Fruit fly (Drosophila melanogaster) whole organism, embryonic: ENCODE data around the gene RunxB.

Experiments used
- CG10654 ChIP-seq: fragments of 200-800 bp; sonication (Bioruptor generic); optimal IDR thresholded peaks from 2 replicates; lab custom pipeline; 2016; ENCODE audit warnings: missing biosample characterization, missing genetic modification characterization
- CG10979 ChIP-seq: fragments of 200-800 bp; sonication (Bioruptor generic); optimal IDR thresholded peaks from 2 replicates; lab custom pipeline; 2018; ENCODE audit warnings: missing biosample characterization, mild to moderate bottlenecking, missing genetic modification characterization, moderate library complexity
- CG11504 ChIP-seq: fragments of 200-800 bp; sonication (Bioruptor generic); optimal IDR thresholded peaks from 3 replicates; lab custom pipeline; 2019; ENCODE audit warnings: missing biosample characterization, mild to moderate bottlenecking, missing genetic modification characterization, moderate library complexity
- CG12104 ChIP-seq: fragments of 200-800 bp; sonication (Bioruptor generic); optimal IDR thresholded peaks from 3 replicates; lab custom pipeline; 2016; ENCODE audit warnings: missing biosample characterization, missing genetic modification characterization
- CG1233 ChIP-seq: fragments of 200-800 bp; sonication (Bioruptor generic); optimal IDR thresholded peaks from 4 replicates; lab custom pipeline; 2018; ENCODE audit warnings: missing biosample characterization, mild to moderate bottlenecking, missing genetic modification characterization
- CG13424 ChIP-seq: fragments of 200-800 bp; sonication (Bioruptor generic); optimal IDR thresholded peaks from 2 replicates; lab custom pipeline; 2019; ENCODE audit warnings: missing biosample characterization, mild to moderate bottlenecking, missing genetic modification characterization, moderate library complexity
- CG13894 ChIP-seq: fragments of 200-800 bp; sonication (Bioruptor generic); optimal IDR thresholded peaks from 3 replicates; lab custom pipeline; 2018; ENCODE audit warnings: missing biosample characterization, mild to moderate bottlenecking, missing genetic modification characterization, moderate library complexity
- CG14014 ChIP-seq: fragments of 200-800 bp; sonication (Bioruptor generic); IDR thresholded peaks from 2 replicates; pipeline ENCODE4 v1.3.6; 2022; ENCODE audit warnings: missing biosample characterization, missing genetic modification characterization
- CG15514 ChIP-seq: fragments of 200-800 bp; sonication (Bioruptor generic); optimal IDR thresholded peaks from 3 replicates; lab custom pipeline; 2017; ENCODE audit warnings: missing biosample characterization, missing genetic modification characterization, mild to moderate bottlenecking, moderate library complexity, missing genetic modification reagents
- CG17328 ChIP-seq: fragments of 200-800 bp; sonication (Bioruptor generic); IDR thresholded peaks from 2 replicates; pipeline ENCODE4 v1.3.6; 2022; ENCODE audit warnings: missing biosample characterization, missing genetic modification characterization
- CG17359 ChIP-seq: fragments of 200-800 bp; sonication (Bioruptor generic); optimal IDR thresholded peaks from 3 replicates; lab custom pipeline; 2018; ENCODE audit warnings: missing biosample characterization, mild to moderate bottlenecking, missing genetic modification characterization, moderate library complexity
- CG17568 ChIP-seq: fragments of 200-800 bp; sonication (Bioruptor generic); optimal IDR thresholded peaks from 2 replicates; lab custom pipeline; 2018; ENCODE audit warnings: missing biosample characterization, mild to moderate bottlenecking, missing genetic modification characterization, moderate library complexity
- CG2712 ChIP-seq: fragments of 200-800 bp; optimal IDR thresholded peaks from 3 replicates; lab custom pipeline; 2019; ENCODE audit warnings: missing biosample characterization, mild to moderate bottlenecking, missing genetic modification characterization, moderate library complexity
- CG32767 ChIP-seq: fragments of 200-800 bp; sonication (Bioruptor generic); IDR thresholded peaks from 2 replicates; pipeline ENCODE4 v1.3.6; 2022; ENCODE audit warnings: missing biosample characterization, missing genetic modification characterization
- CG3847 ChIP-seq: fragments of 200-800 bp; sonication (Bioruptor generic); IDR thresholded peaks from 2 replicates; pipeline ENCODE4 v1.3.6; 2022; ENCODE audit warnings: missing biosample characterization, missing genetic modification characterization
- CG5180 ChIP-seq: fragments of 200-800 bp; sonication (Bioruptor generic); optimal IDR thresholded peaks from 3 replicates; lab custom pipeline; 2017; ENCODE audit warnings: missing biosample characterization, missing genetic modification characterization, mild to moderate bottlenecking, moderate library complexity, missing genetic modification reagents
- CG6791 ChIP-seq: fragments of 200-800 bp; sonication (Bioruptor generic); IDR thresholded peaks from 3 replicates; pipeline ENCODE4 v1.3.6; 2022; ENCODE audit warnings: missing biosample characterization, missing genetic modification characterization; ENCODE audit not compliant: partially characterized antibody
- CG6813 ChIP-seq: fragments of 200-800 bp; sonication (Bioruptor generic); optimal IDR thresholded peaks from 2 replicates; lab custom pipeline; 2017; ENCODE audit warnings: missing biosample characterization, missing genetic modification characterization, mild to moderate bottlenecking, moderate library complexity, missing genetic modification reagents
- CG8478 ChIP-seq: fragments of >200 bp; optimal IDR thresholded peaks from 2 replicates; lab custom pipeline; 2018
- CG8944 ChIP-seq: fragments of 200-800 bp; sonication (Bioruptor generic); optimal IDR thresholded peaks from 3 replicates; lab custom pipeline; 2016; ENCODE audit warnings: missing biosample characterization, missing genetic modification characterization
- CG9727 ChIP-seq: fragments of 200-800 bp; sonication (Bioruptor generic); optimal IDR thresholded peaks from 3 replicates; lab custom pipeline; 2017; ENCODE audit warnings: missing biosample characterization, mild to moderate bottlenecking, missing genetic modification characterization
- CkIIα-i1 ChIP-seq: fragments of 200-800 bp; sonication (Bioruptor generic); IDR thresholded peaks from 2 replicates; pipeline ENCODE4 v1.3.6; 2022; ENCODE audit warnings: missing biosample characterization, missing genetic modification characterization
- Dfd ChIP-seq, 2 experiments: fragments of >200 bp; optimal IDR thresholded peaks; 2 replicates each; lab custom pipeline; 2017; ENCODE audit warnings: missing biosample characterization in 2 of 2, missing genetic modification characterization in 2 of 2
- Elba2 ChIP-seq: fragments of 200-800 bp; sonication (Bioruptor generic); optimal IDR thresholded peaks from 3 replicates; lab custom pipeline; 2016; ENCODE audit warnings: missing biosample characterization, missing genetic modification characterization
- Fer3 ChIP-seq: fragments of 200-800 bp; sonication (Bioruptor generic); optimal IDR thresholded peaks from 2 replicates; lab custom pipeline; 2018; ENCODE audit warnings: missing biosample characterization, mild to moderate bottlenecking, missing genetic modification characterization, moderate library complexity
- H2.0 ChIP-seq: fragments of 200-800 bp; sonication (Bioruptor generic); IDR thresholded peaks from 2 replicates; pipeline ENCODE4 v1.3.6; 2022; ENCODE audit warnings: missing biosample characterization, missing genetic modification characterization
- Hr78 ChIP-seq, 2 experiments: fragments of 200-800 bp in 1 of 2; fragments of >200 bp in 1 of 2; sonication (Bioruptor generic) in 1 of 2; optimal IDR thresholded peaks; 2 replicates each; lab custom pipeline; 2017 to 2019; ENCODE audit warnings: missing biosample characterization in 2 of 2, missing genetic modification characterization in 2 of 2, mild to moderate bottlenecking in 1 of 2, moderate library complexity in 1 of 2
- Jarid2 ChIP-seq: fragments of 200-800 bp; sonication (Bioruptor generic); optimal IDR thresholded peaks from 3 replicates; lab custom pipeline; 2017; ENCODE audit warnings: mild to moderate bottlenecking, missing biosample characterization, missing genetic modification reagents, missing genetic modification characterization
- MBD-R2 ChIP-seq: fragments of 200-800 bp; sonication (Bioruptor generic); IDR thresholded peaks from 2 replicates; pipeline ENCODE4 v1.3.6; 2022; ENCODE audit warnings: missing biosample characterization, missing genetic modification characterization
- Med ChIP-seq: fragments of 200-800 bp; sonication (Bioruptor generic); peaks from one replicate; lab custom pipeline; 2016; ENCODE audit warnings: missing biosample characterization, missing genetic modification characterization, mild to moderate bottlenecking, inconsistent platforms, moderate library complexity
- PHDP ChIP-seq: fragments of 200-800 bp; sonication (Bioruptor generic); optimal IDR thresholded peaks from 3 replicates; lab custom pipeline; 2018; ENCODE audit warnings: missing biosample characterization, mild to moderate bottlenecking, missing genetic modification characterization, moderate library complexity
- Poxn ChIP-seq: fragments of 200-800 bp; sonication (Bioruptor generic); IDR thresholded peaks from 2 replicates; pipeline ENCODE4 v1.3.6; 2022; ENCODE audit warnings: missing biosample characterization, missing genetic modification characterization
- Sox102F ChIP-seq: fragments of 200-800 bp; sonication (Bioruptor generic); optimal IDR thresholded peaks from 2 replicates; lab custom pipeline; 2018; ENCODE audit warnings: missing biosample characterization, mild to moderate bottlenecking, missing genetic modification characterization, moderate library complexity
- Sry-β ChIP-seq: fragments of 200-800 bp; sonication (Bioruptor generic); optimal IDR thresholded peaks from 2 replicates; lab custom pipeline; 2018; ENCODE audit warnings: missing biosample characterization, mild to moderate bottlenecking, missing genetic modification characterization, moderate library complexity
- Ssrp ChIP-seq: fragments of 200-800 bp; sonication (Bioruptor generic); optimal IDR thresholded peaks from 2 replicates; lab custom pipeline; 2018; ENCODE audit warnings: missing biosample characterization, mild to moderate bottlenecking, missing genetic modification characterization, moderate library complexity
- Taf1 ChIP-seq: fragments of 200-800 bp; sonication (Bioruptor generic); IDR thresholded peaks from 2 replicates; pipeline ENCODE4 v1.3.6; 2022; ENCODE audit warnings: missing biosample characterization, missing genetic modification characterization
- abd-A ChIP-seq: fragments of 200-800 bp; sonication (Bioruptor generic); optimal IDR thresholded peaks from 3 replicates; lab custom pipeline; 2019; ENCODE audit warnings: missing biosample characterization, mild to moderate bottlenecking, missing genetic modification characterization, moderate library complexity
- cas ChIP-seq: fragments of 200-800 bp; sonication (Bioruptor generic); IDR thresholded peaks from 2 replicates; pipeline ENCODE4 v1.3.6; 2022; ENCODE audit warnings: missing biosample characterization, missing genetic modification characterization
- chm ChIP-seq: fragments of 200-800 bp; sonication (Bioruptor generic); IDR thresholded peaks from 2 replicates; pipeline ENCODE4 v1.3.6; 2022; ENCODE audit warnings: missing biosample characterization, missing genetic modification characterization
- croc ChIP-seq: fragments of 200-800 bp; sonication (Bioruptor generic); conservative IDR thresholded peaks from 3 replicates; pipeline ENCODE4 v1.3.6; 2022; ENCODE audit warnings: missing biosample characterization, missing genetic modification characterization
- crol ChIP-seq: fragments of 200-800 bp; sonication (Bioruptor generic); IDR thresholded peaks from 2 replicates; pipeline ENCODE4 v1.3.6; 2022; ENCODE audit warnings: missing biosample characterization, missing genetic modification characterization
- jumu ChIP-seq: fragments of 200-800 bp; sonication (Bioruptor generic); optimal IDR thresholded peaks from 3 replicates; lab custom pipeline; 2016; ENCODE audit warnings: missing biosample characterization, missing genetic modification characterization
- lbe ChIP-seq: fragments of 200-800 bp; sonication (Bioruptor generic); optimal IDR thresholded peaks from 2 replicates; lab custom pipeline; 2016; ENCODE audit warnings: missing biosample characterization, mild to moderate bottlenecking, missing genetic modification characterization
- maf-S ChIP-seq: fragments of 200-800 bp; sonication (Bioruptor generic); optimal IDR thresholded peaks from 2 replicates; lab custom pipeline; 2016; ENCODE audit warnings: missing biosample characterization, missing genetic modification characterization
- phol ChIP-seq: fragments of 200-800 bp; sonication (Bioruptor generic); optimal IDR thresholded peaks from 3 replicates; lab custom pipeline; 2018; ENCODE audit warnings: missing biosample characterization, mild to moderate bottlenecking, missing genetic modification characterization, moderate library complexity
- rib ChIP-seq: fragments of 200-800 bp; sonication (Bioruptor generic); IDR thresholded peaks from 2 replicates; pipeline ENCODE4 v1.3.6; 2022; ENCODE audit warnings: missing biosample characterization, missing genetic modification characterization
- slbo ChIP-seq: fragments of 200-800 bp; sonication (Bioruptor generic); IDR thresholded peaks from 2 replicates; pipeline ENCODE4 v1.3.6; 2022; ENCODE audit warnings: missing biosample characterization, missing genetic modification characterization
- sob ChIP-seq: fragments of 200-800 bp; sonication (Bioruptor generic); IDR thresholded peaks from 2 replicates; pipeline ENCODE4 v1.3.6; 2022; ENCODE audit warnings: missing biosample characterization, missing genetic modification characterization

Gene RunxB

dm6 chrX:20495767-20496656 is 42.3 kb upstream of the RunxB start (continued):
- TF ChIP-seq Taf1 (GFP tag; lab: Robert Waterston, UW), result no peak
- no peak for TF ChIP-seq Elba2 (GFP tag; lab: Kevin White, UChicago)
- TF ChIP-seq CG3847, result no peak
- TF ChIP-seq lbe (GFP tag; lab: Kevin White, UChicago), result no peak
- no peak for TF ChIP-seq CG32767 (GFP tag; lab: Robert Waterston, UW)
- TF ChIP-seq CG1233 (GFP tag; lab: Kevin White, UChicago), result peak; percentile 36
- peak; percentile 47 for TF ChIP-seq Fer3 (tag; lab: Kevin White, UChicago)
- no peak for TF ChIP-seq Jarid2
- peak; percentile 62 for TF ChIP-seq CG2712 (tag; lab: Kevin White, UChicago)
- peak; percentile 14 for TF ChIP-seq CG17568 (GFP tag; lab: Kevin White, UChicago)
- TF ChIP-seq CG6791, result no peak
- 0 out of 2 replicates have a peak, but pooled peaks have one; percentile 26 for TF ChIP-seq CG14014
- TF ChIP-seq abd-A (tag; lab: Kevin White, UChicago), result peak; percentile 69
- peak; percentile 5 for TF ChIP-seq CG5180 (GFP tag; lab: Kevin White, UChicago)
- TF ChIP-seq jumu (GFP tag; lab: Kevin White, UChicago), result peak; percentile 28
- peak; percentile 21 for TF ChIP-seq CG15514 (GFP tag; lab: Kevin White, UChicago)
- TF ChIP-seq CG13424 (tag; lab: Kevin White, UChicago), result peak; percentile 66
- peak; percentile 91 for TF ChIP-seq Med (GFP tag; lab: Kevin White, UChicago)
- TF ChIP-seq CG10654 (GFP tag; lab: Kevin White, UChicago), result peak; percentile 6
- TF ChIP-seq CG6813 (GFP tag; lab: Kevin White, UChicago), result peak; percentile 11
- TF ChIP-seq slbo (GFP tag; lab: Robert Waterston, UW), result peak; percentile 72
- peak; percentile 33; the same call in 1 of the 2 replicates for TF ChIP-seq H2.0
- no peak for TF ChIP-seq Hr78 (GFP tag; optimal IDR thresholded peaks at IDR 0.05; lab: Kevin White, UChicago)
- TF ChIP-seq CG8478, result no peak
- TF ChIP-seq sob (GFP tag; lab: Robert Waterston, UW), result peak; percentile 62
- peak; percentile 76 for TF ChIP-seq CG11504 (tag; lab: Kevin White, UChicago)
- TF ChIP-seq Dfd (GFP tag; optimal IDR thresholded peaks at IDR 0.05; lab: Kevin White, UChicago), result peak in 1 of 2 experiments; percentile 18
- no peak for TF ChIP-seq croc (GFP tag; lab: Robert Waterston, UW)
- peak; percentile 71 for TF ChIP-seq CG9727 (GFP tag; lab: Kevin White, UChicago)
- no peak for TF ChIP-seq CG13894
- TF ChIP-seq phol (tag; lab: Kevin White, UChicago), result peak; percentile 73
- peak; percentile 30 for TF ChIP-seq CG12104 (GFP tag; lab: Kevin White, UChicago)
- TF ChIP-seq cas (GFP tag; lab: Robert Waterston, UW), result no peak
- TF ChIP-seq Sox102F (GFP tag; lab: Kevin White, UChicago), result peak; percentile 77
- no peak for TF ChIP-seq rib (GFP tag; lab: Robert Waterston, UW)
- TF ChIP-seq Poxn, result no peak
- no peak for TF ChIP-seq Sry-β (GFP tag; lab: Kevin White, UChicago)
- peak; percentile 71 for TF ChIP-seq Ssrp (tag; lab: Kevin White, UChicago)
- peak; percentile 43 for TF ChIP-seq CG8944 (GFP tag; lab: Kevin White, UChicago)
- peak; percentile 45 for TF ChIP-seq maf-S (GFP tag; lab: Kevin White, UChicago)
- peak; percentile 62 for TF ChIP-seq crol (GFP tag; lab: Robert Waterston, UW)
- TF ChIP-seq CG10979, result peak; percentile 71
- TF ChIP-seq chm, result no peak
- peak; percentile 70 for TF ChIP-seq PHDP
- no peak; the same call in 1 of the 2 replicates for TF ChIP-seq MBD-R2
- peak; percentile 56 for TF ChIP-seq CG17328
- no peak for TF ChIP-seq CkIIα-i1 (GFP tag; lab: Robert Waterston, UW)
- TF ChIP-seq CG17359 (tag; lab: Kevin White, UChicago), result peak; percentile 63
